Worm (Caenorhabditis elegans): ENCODE results near the gene xpd-1.

DNA sequence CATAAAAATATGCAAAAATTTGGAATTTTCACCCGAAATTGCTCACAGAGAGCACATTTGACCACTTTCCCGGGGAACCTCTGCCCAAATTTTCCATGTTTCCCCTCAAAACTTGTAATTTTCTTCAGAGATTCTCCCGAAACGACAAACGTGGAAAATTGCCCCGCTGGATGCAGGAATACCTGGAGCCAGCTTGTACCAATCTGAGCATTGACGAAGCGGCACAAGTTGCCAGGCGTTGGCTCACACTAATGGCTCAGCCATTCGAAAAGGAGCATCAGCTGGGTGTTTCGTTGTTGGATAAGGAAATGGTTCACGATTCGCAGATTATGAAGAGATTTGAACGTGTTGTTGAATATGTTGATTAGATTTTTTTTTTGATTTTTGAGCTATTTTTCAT, 17.6 kb downstream of the xpd-1 start:
- TF ChIP-seq ztf-23 (GFP tag; IDR thresholded peaks at IDR 0.05) (no peak), med-1 (GFP tag; optimal IDR thresholded peaks at IDR 0.05; ENCODE audit: insufficient read depth) (no peak), T22C8.4 (GFP tag; IDR thresholded peaks at IDR 0.05) (no peak), ztf-29 (GFP tag; IDR thresholded peaks at IDR 0.05) (no peak), ref-1 (GFP tag; conservative IDR thresholded peaks at IDR 0.05) (no peak), flt-1 (GFP tag; IDR thresholded peaks at IDR 0.05) (no peak)

Measured in whole organism, midembryonic.